Fruit fly (Drosophila melanogaster) whole organism, pupa: ENCODE data around the gene fzr.

Source experiments
- CG10348 ChIP-seq: fragments of 200-800 bp; sonication (Bioruptor generic); IDR thresholded peaks from 2 replicates; pipeline ENCODE4 v1.3.6; 2022; ENCODE audit warnings: missing biosample characterization, missing genetic modification characterization
- CG12605 ChIP-seq: fragments of 200-800 bp; sonication (Bioruptor generic); IDR thresholded peaks from 2 replicates; pipeline ENCODE4 v1.3.6; 2022; ENCODE audit warnings: missing biosample characterization, missing genetic modification characterization
- CG13204 ChIP-seq: fragments of 200-800 bp; sonication (Bioruptor generic); optimal IDR thresholded peaks from 2 replicates; lab custom pipeline; 2018; ENCODE audit warnings: missing biosample characterization, mild to moderate bottlenecking, missing genetic modification characterization, moderate library complexity
- CG14655 ChIP-seq: fragments of 200-800 bp; sonication (Bioruptor generic); optimal IDR thresholded peaks from 3 replicates; lab custom pipeline; 2017; ENCODE audit warnings: mild to moderate bottlenecking, missing biosample characterization, missing genetic modification reagents, missing genetic modification characterization
- CG15710 ChIP-seq: fragments of 200-800 bp; sonication (Bioruptor generic); optimal IDR thresholded peaks from 2 replicates; lab custom pipeline; 2018; ENCODE audit warnings: missing biosample characterization, mild to moderate bottlenecking, missing genetic modification characterization, moderate library complexity
- CG17806 ChIP-seq: fragments of 200-800 bp; sonication (Bioruptor generic); optimal IDR thresholded peaks from 2 replicates; lab custom pipeline; 2018; ENCODE audit warnings: missing biosample characterization, mild to moderate bottlenecking, missing genetic modification characterization, moderate library complexity
- CG32121 ChIP-seq: fragments of 200-800 bp; sonication (Bioruptor generic); IDR thresholded peaks from 2 replicates; pipeline ENCODE4 v1.3.6; 2022; ENCODE audit warnings: missing biosample characterization, missing genetic modification characterization
- CG34367 ChIP-seq: fragments of 200-800 bp; sonication (Bioruptor generic); optimal IDR thresholded peaks from 2 replicates; lab custom pipeline; 2018; ENCODE audit warnings: missing biosample characterization, mild to moderate bottlenecking, missing genetic modification characterization
- CG4496 ChIP-seq: fragments of 200-800 bp; sonication (Bioruptor generic); IDR thresholded peaks from 3 replicates; pipeline ENCODE4 v1.3.6; 2022; ENCODE audit warnings: missing biosample characterization, missing genetic modification characterization
- CG8159 ChIP-seq: fragments of 200-800 bp; sonication (Bioruptor generic); optimal IDR thresholded peaks from 3 replicates; lab custom pipeline; 2018; ENCODE audit warnings: missing biosample characterization, mild to moderate bottlenecking, missing genetic modification characterization, moderate library complexity
- CG8301 ChIP-seq: fragments of 200-800 bp; sonication (Bioruptor generic); optimal IDR thresholded peaks from 2 replicates; lab custom pipeline; 2018; ENCODE audit warnings: missing biosample characterization, mild to moderate bottlenecking, missing genetic modification characterization
- CG9948 ChIP-seq: fragments of 200-800 bp; sonication (Bioruptor generic); optimal IDR thresholded peaks from 2 replicates; lab custom pipeline; 2018; ENCODE audit warnings: missing biosample characterization, mild to moderate bottlenecking, missing genetic modification characterization, moderate library complexity
- D1 ChIP-seq: fragments of 200-800 bp; sonication (Bioruptor generic); optimal IDR thresholded peaks from 2 replicates; lab custom pipeline; 2018; ENCODE audit warnings: missing biosample characterization, mild to moderate bottlenecking, missing genetic modification characterization, moderate library complexity
- EcR ChIP-seq: fragments of 200-800 bp; sonication (Bioruptor generic); optimal IDR thresholded peaks from 3 replicates; lab custom pipeline; 2019; ENCODE audit warnings: missing biosample characterization, missing genetic modification characterization, mild to moderate bottlenecking, moderate library complexity, missing genetic modification reagents
- Ets98B ChIP-seq: fragments of 200-800 bp; sonication (Bioruptor generic); IDR thresholded peaks from 2 replicates; pipeline ENCODE4 v1.3.6; 2022; ENCODE audit warnings: missing biosample characterization, missing genetic modification characterization
- Pif1A ChIP-seq: fragments of 200-800 bp; sonication (Bioruptor generic); optimal IDR thresholded peaks from 3 replicates; lab custom pipeline; 2016; ENCODE audit warnings: missing biosample characterization, missing genetic modification characterization
- Pif1B ChIP-seq: fragments of 200-800 bp; sonication (Bioruptor generic); optimal IDR thresholded peaks from 3 replicates; lab custom pipeline; 2016; ENCODE audit warnings: missing biosample characterization, missing genetic modification characterization
- Snoo ChIP-seq: fragments of 200-800 bp; sonication (Bioruptor generic); optimal IDR thresholded peaks from 3 replicates; lab custom pipeline; 2017; ENCODE audit warnings: missing biosample characterization, mild to moderate bottlenecking, missing genetic modification characterization, inconsistent platforms
- fd96Ca ChIP-seq: fragments of 200-800 bp; sonication (Bioruptor generic); IDR thresholded peaks from 3 replicates; pipeline ENCODE4 v1.3.6; 2022; ENCODE audit warnings: missing biosample characterization, missing genetic modification characterization
- gl ChIP-seq: fragments of 200-800 bp; sonication (Bioruptor generic); optimal IDR thresholded peaks from 2 replicates; lab custom pipeline; 2018; ENCODE audit warnings: missing biosample characterization, mild to moderate bottlenecking, missing genetic modification characterization
- rn ChIP-seq: fragments of 200-800 bp; sonication (Bioruptor generic); IDR thresholded peaks from 2 replicates; pipeline ENCODE4 v1.3.6; 2022; ENCODE audit warnings: missing biosample characterization, missing genetic modification characterization

fzr gene

DNA sequence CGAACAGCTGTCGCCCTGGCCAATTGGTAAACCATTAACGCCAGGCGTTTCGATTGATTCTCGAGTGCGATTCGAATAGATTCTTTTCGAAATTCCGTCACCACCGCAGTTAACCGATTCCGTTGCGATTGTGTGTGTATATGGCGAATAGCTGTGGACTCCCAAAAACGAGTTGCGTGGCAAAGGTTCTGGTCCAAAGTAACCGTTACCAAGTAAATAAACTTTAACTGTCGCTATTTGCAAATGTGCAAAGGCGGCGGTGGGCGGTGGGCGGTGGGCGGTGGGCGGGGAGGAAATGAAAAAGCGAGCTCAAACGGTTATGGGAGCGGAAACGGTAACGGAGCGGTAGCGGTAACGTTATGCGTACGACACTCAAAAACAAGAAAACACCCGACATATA, 35.5 kb downstream of the fzr start, which contains the start of gene CG3081:
Gene CG3081, minus strand, starts transcription at position 101 of the 400 bp plus-strand sequence.
- TF ChIP-seq CG12605 (GFP tag; lab: Robert Waterston, UW) (no peak), CG32121 (GFP tag; lab: Robert Waterston, UW) (no peak), Pif1A (GFP tag; lab: Kevin White, UChicago) (no peak), Ets98B (GFP tag; lab: Robert Waterston, UW) (no peak), Snoo (tag; lab: Kevin White, UChicago) (no peak), CG8301 (tag; lab: Kevin White, UChicago) (no peak), CG9948 (tag; lab: Kevin White, UChicago) (no peak), Pif1B (no peak), CG34367 (tag; lab: Kevin White, UChicago) (no peak), EcR (GFP tag; lab: Kevin White, UChicago) (no peak), CG17806 (tag; lab: Kevin White, UChicago) (no peak), D1 (no peak), CG14655 (no peak), CG13204 (GFP tag; lab: Kevin White, UChicago) (no peak), gl (tag; lab: Kevin White, UChicago) (no peak), CG8159 (tag; lab: Kevin White, UChicago) (no peak), CG15710 (tag; lab: Kevin White, UChicago) (no peak), rn (GFP tag; lab: Robert Waterston, UW) (no peak), CG10348 (GFP tag; lab: Robert Waterston, UW) (no peak)

DNA sequence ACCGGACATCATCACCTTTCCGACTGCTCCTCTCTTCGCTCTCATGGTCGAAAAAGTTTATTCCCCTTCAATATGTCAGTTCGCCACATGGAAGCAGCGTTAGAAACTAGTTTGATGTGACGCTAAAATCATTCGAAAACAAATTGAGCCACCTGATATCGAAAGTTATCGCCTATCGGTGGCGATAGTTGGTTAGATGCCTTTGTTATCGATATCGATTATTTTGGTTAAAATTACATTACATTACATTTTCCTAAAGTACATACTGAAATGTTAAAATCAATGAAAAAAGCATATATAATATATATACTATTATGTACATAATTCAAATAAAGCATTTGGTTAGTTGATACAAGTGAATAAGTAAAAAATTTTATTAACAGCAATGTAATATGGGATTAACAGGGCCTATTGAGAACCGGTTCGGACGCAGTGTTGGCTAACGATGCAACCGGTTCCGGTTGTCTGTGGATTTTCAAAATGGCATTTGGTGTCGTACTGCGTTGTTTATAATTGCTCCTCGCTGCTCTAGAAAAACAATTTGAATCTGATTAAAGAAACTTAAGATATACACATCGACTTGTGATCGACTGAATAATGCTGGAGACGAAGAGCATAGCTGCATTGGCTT, 43.4 kb downstream of the fzr start, which contains the start of the genes Alms1a and pon:
Gene Alms1a, minus strand, starts transcription at position 149 of the 631 bp plus-strand sequence.
Gene pon, plus strand, starts transcription at position 463 of the 631 bp plus-strand sequence.
- no peak for TF ChIP-seq D1
- no peak for TF ChIP-seq CG8159 (tag; lab: Kevin White, UChicago)
- no peak for TF ChIP-seq fd96Ca (GFP tag; lab: Robert Waterston, UW)
- no peak for TF ChIP-seq Pif1B
- TF ChIP-seq CG9948 (tag; lab: Kevin White, UChicago), result no peak
- TF ChIP-seq, all 21 proteins: peak for 0

DNA sequence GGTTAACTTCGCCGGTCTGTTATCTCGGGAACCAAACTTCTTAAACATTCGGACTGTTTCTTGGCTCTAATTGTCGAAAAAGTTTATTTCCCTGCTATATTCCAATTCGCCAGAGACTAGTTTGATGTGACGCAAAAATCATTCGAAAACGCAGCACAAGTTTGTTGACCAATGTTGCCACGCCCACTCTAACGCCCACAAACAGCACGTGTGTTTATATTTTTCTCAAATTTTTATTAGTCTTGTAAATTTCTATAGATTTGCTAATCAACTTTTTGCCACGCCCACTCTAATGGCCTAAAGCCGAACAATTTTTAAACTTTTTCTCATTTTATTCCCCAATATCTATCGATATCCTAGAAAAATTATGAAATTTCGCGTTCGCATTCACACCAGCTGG, 48.5 kb downstream of the fzr start, which contains the start of gene Alms1b:
Gene Alms1b, minus strand, starts transcription at position 101 of the 400 bp plus-strand sequence.
- no peak for TF ChIP-seq CG15710 (tag; lab: Kevin White, UChicago)
- TF ChIP-seq D1, result no peak
- TF ChIP-seq CG34367 (tag; lab: Kevin White, UChicago), result no peak
- no peak for TF ChIP-seq Snoo (tag; lab: Kevin White, UChicago)
- no peak for TF ChIP-seq CG13204 (GFP tag; lab: Kevin White, UChicago)
- no peak for TF ChIP-seq EcR (GFP tag; lab: Kevin White, UChicago)
- no peak for TF ChIP-seq CG32121 (GFP tag; lab: Robert Waterston, UW)
- no peak for TF ChIP-seq gl (tag; lab: Kevin White, UChicago)
- TF ChIP-seq CG9948 (tag; lab: Kevin White, UChicago), result no peak

DNA sequence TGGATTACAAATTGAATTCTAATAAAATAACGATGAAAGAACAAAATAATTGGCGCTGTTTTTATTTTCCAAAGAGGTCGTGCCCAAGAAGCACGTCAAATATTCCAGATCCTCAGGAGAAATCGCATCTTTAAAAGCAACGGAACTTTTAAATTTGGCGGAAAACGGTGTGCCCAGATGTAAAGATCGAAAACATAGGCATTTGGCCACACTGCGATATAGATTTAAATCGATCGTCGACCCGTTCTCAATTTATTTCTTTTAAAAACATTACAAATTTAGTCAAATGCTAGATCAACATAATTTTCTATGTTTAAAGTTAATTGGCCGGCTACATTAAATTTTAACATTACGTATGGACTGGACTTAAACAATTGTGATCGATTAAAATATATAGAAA, 52.2 kb downstream of the fzr start:
- TF ChIP-seq CG34367 (tag; lab: Kevin White, UChicago) (no peak), CG8159 (tag; lab: Kevin White, UChicago) (no peak), CG9948 (tag; lab: Kevin White, UChicago) (no peak), CG10348 (GFP tag; lab: Robert Waterston, UW) (no peak), D1 (no peak), fd96Ca (GFP tag; lab: Robert Waterston, UW) (no peak), CG15710 (tag; lab: Kevin White, UChicago) (no peak), CG14655 (no peak), rn (GFP tag; lab: Robert Waterston, UW) (no peak), Ets98B (GFP tag; lab: Robert Waterston, UW) (no peak), gl (tag; lab: Kevin White, UChicago) (no peak), EcR (GFP tag; lab: Kevin White, UChicago) (no peak), Pif1B (no peak), Pif1A (GFP tag; lab: Kevin White, UChicago) (no peak), CG12605 (GFP tag; lab: Robert Waterston, UW) (no peak), CG17806 (tag; lab: Kevin White, UChicago) (no peak)

DNA sequence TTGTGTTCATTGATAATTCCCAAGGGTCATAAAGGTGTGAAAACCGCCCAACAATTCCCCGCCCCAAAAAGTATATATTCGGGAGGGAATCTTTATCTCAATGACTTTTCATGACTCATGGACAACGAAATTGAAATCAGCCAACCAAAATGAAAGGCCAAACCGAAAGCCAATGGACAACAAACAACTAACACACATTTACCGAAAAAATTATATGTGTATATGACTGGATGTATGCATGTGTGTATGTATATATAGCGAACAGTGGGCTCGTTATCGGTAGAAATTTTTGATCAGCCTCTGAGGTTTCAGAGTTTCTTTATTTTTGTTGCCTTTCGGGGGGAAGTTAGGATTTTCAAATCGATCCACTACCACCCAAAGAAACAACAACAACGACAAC, 60.5 kb downstream of the fzr start:
- TF ChIP-seq Pif1B (no peak), CG32121 (GFP tag; lab: Robert Waterston, UW) (no peak), CG17806 (tag; lab: Kevin White, UChicago) (no peak), CG14655 (no peak), rn (GFP tag; lab: Robert Waterston, UW) (no peak), Snoo (tag; lab: Kevin White, UChicago) (no peak), Pif1A (GFP tag; lab: Kevin White, UChicago) (no peak), CG15710 (tag; lab: Kevin White, UChicago) (no peak), gl (tag; lab: Kevin White, UChicago) (no peak), Ets98B (GFP tag; lab: Robert Waterston, UW) (no peak), fd96Ca (GFP tag; lab: Robert Waterston, UW) (no peak), CG9948 (tag; lab: Kevin White, UChicago) (no peak), EcR (GFP tag; lab: Kevin White, UChicago) (no peak), CG4496 (GFP tag; lab: Robert Waterston, UW) (no peak), CG10348 (GFP tag; lab: Robert Waterston, UW) (no peak), CG8301 (tag; lab: Kevin White, UChicago) (no peak), CG13204 (GFP tag; lab: Kevin White, UChicago) (no peak)
